Fruit fly (Drosophila melanogaster): ENCODE results near the gene CG14823.
A peak's percentile ranks its signal among the peaks of the same experiment; 100 is the strongest.

CG14823 gene

DNA sequence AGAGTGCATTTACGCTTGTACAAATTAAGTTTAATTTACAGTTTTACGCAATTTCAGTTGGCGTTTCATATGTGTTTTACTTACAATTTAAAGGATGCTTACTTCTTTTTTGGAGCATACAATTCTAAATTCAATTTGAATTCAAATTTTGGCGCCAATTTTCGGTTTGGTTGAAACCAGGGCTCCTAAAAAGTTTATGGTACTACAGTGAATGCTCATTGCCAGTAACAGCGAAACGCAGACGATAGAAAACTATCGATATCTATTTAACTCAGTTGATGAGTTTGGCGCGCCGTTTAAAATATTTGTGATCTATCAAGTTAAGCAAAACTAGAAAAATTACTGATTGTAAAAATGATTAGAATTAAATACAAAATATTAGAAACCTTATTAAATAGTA is 27.9 kb downstream of the CG14823 start (continued):
- TF ChIP-seq da (GFP tag; optimal IDR thresholded peaks at IDR 0.05) (no peak), tgo (GFP tag; IDR thresholded peaks at IDR 0.05) (no peak), Hr78 (GFP tag; optimal IDR thresholded peaks at IDR 0.05) (no peak), amos (GFP tag; IDR thresholded peaks at IDR 0.05; ENCODE audit: partially characterized antibody) (peak; percentile 71), inv (GFP tag; IDR thresholded peaks at IDR 0.05; ENCODE audit: partially characterized antibody) (peak; percentile 49; the same call in 1 of the 2 replicates), CG17802 (tag; optimal IDR thresholded peaks at IDR 0.05) (no peak), CG10274 (GFP tag; optimal IDR thresholded peaks at IDR 0.05) (no peak), hb (GFP tag; IDR thresholded peaks at IDR 0.05; ENCODE audit: partially characterized antibody) (peak; percentile 56; the same call in 1 of the 3 replicates), CG14441 (GFP tag; IDR thresholded peaks at IDR 0.05) (no peak), CG10654 (GFP tag; optimal IDR thresholded peaks at IDR 0.05) (no peak), Scr (GFP tag; IDR thresholded peaks at IDR 0.05; ENCODE audit: partially characterized antibody) (peak; percentile 67), MESR4 (GFP tag; optimal IDR thresholded peaks at IDR 0.05) (no peak), crc (GFP tag; optimal IDR thresholded peaks at IDR 0.05) (no peak), repo (GFP tag; optimal IDR thresholded peaks at IDR 0.05) (no peak), CG7928 (GFP tag; optimal IDR thresholded peaks at IDR 0.05) (peak; percentile 71), CG12104 (GFP tag; optimal IDR thresholded peaks at IDR 0.05) (no peak), knrl (GFP tag; IDR thresholded peaks at IDR 0.05; ENCODE audit: partially characterized antibody) (peak; percentile 63), abd-A (tag; optimal IDR thresholded peaks at IDR 0.05) (no peak), chinmo (GFP tag; IDR thresholded peaks at IDR 0.05; ENCODE audit: partially characterized antibody) (no peak), E2f2 (GFP tag; IDR thresholded peaks at IDR 0.05) (peak; percentile 97), prd (optimal IDR thresholded peaks at IDR 0.05) (no peak), prd (GFP tag; IDR thresholded peaks at IDR 0.05) (no peak), Fer2 (tag; optimal IDR thresholded peaks at IDR 0.05) (no peak), CG18599 (GFP tag; optimal IDR thresholded peaks at IDR 0.05) (no peak), CG7963 (GFP tag; IDR thresholded peaks at IDR 0.05; ENCODE audit: partially characterized antibody) (peak; percentile 47; the same call in 2 of the 3 replicates), CG10431 (GFP tag; optimal IDR thresholded peaks at IDR 0.05) (no peak), CG12155 (GFP tag; optimal IDR thresholded peaks at IDR 0.05) (no peak), CHES-1-like (GFP tag; optimal IDR thresholded peaks at IDR 0.05) (no peak), grau (tag; optimal IDR thresholded peaks at IDR 0.05) (no peak), sna (GFP tag; IDR thresholded peaks at IDR 0.05; ENCODE audit: partially characterized antibody) (0 out of 2 replicates have a peak, but pooled peaks have one; percentile 17), CG6689 (GFP tag; IDR thresholded peaks at IDR 0.05) (no peak), vvl (GFP tag; IDR thresholded peaks at IDR 0.05) (peak; percentile 56), Dad (GFP tag; optimal IDR thresholded peaks at IDR 0.05) (no peak), nerfin-2 (GFP tag; IDR thresholded peaks at IDR 0.05; ENCODE audit: partially characterized antibody) (peak; percentile 47), pzg (GFP tag; optimal IDR thresholded peaks at IDR 0.05) (peak; percentile 24), CG4404 (GFP tag; IDR thresholded peaks at IDR 0.05) (no peak), CG8359 (GFP tag; optimal IDR thresholded peaks at IDR 0.05; ENCODE audit: borderline replicate concordance) (no peak), crp (GFP tag; optimal IDR thresholded peaks at IDR 0.05) (no peak), CG4730 (GFP tag; IDR thresholded peaks at IDR 0.05) (no peak), CG42726 (GFP tag; IDR thresholded peaks at IDR 0.05; ENCODE audit: partially characterized antibody) (0 out of 2 replicates have a peak, but pooled peaks have one; percentile 15), CG15514 (GFP tag; optimal IDR thresholded peaks at IDR 0.05) (no peak), caup (GFP tag; optimal IDR thresholded peaks at IDR 0.05; ENCODE audit: severe bottlenecking) (no peak), CG34376 (GFP tag; optimal IDR thresholded peaks at IDR 0.05) (no peak), CG9817 (tag; optimal IDR thresholded peaks at IDR 0.05) (no peak), CG13287 (GFP tag; IDR thresholded peaks at IDR 0.05; ENCODE audit: partially characterized antibody) (peak; percentile 72), YL-1 (GFP tag; optimal IDR thresholded peaks at IDR 0.05) (no peak), Asciz (GFP tag; optimal IDR thresholded peaks at IDR 0.05) (no peak), BEAF-32 (GFP tag; optimal IDR thresholded peaks at IDR 0.05) (peak; percentile 50)

Measured in whole organism, embryonic.